Worm (Caenorhabditis elegans) whole organism, mixed stage, embryonic: Measurements from ENCODE around the gene mdt-17.

ENCODE experiments used
- ceh-43 ChIP-seq: fragments of 200-800 bp; sonication (Bioruptor generic); optimal IDR thresholded peaks from 2 replicates; lab custom pipeline; 2018; ENCODE audit warnings: mild to moderate bottlenecking, missing genetic modification characterization, moderate library complexity, missing compliant biosample characterization
- lin-13 ChIP-seq: fragments of 150-350 bp; optimal IDR thresholded peaks from 2 replicates; lab custom pipeline; 2014; ENCODE audit warnings: missing biosample characterization, missing genetic modification characterization
- lsy-2 ChIP-seq: fragments of 150-350 bp; optimal IDR thresholded peaks from 2 replicates; lab custom pipeline; 2014; ENCODE audit warnings: missing biosample characterization, missing genetic modification characterization
- nhr-237 ChIP-seq: fragments of 150-350 bp; optimal IDR thresholded peaks from 2 replicates; lab custom pipeline; 2014; ENCODE audit warnings: missing biosample characterization, missing genetic modification characterization

DNA sequence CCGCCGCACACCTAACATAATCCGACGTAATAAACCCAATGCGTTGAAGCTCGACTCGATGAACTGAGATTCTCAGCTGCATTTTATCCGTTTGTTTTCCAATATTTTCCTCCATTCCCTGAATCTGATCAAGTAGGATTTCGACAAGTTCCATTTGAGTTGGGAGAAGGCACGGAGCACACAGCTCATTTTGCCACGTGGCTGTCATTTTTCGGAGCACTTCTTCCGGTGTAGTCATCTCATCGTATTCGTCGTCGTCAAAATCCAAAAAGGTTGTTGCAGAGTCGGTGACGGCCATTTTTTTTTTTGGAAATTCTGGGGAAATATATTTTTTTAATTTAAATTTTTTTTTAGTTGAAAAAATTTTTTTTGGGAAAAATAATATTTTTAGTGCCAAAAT, 29.6 kb downstream of the mdt-17 start, which contains the start of gene sld-5:
- TF ChIP-seq ceh-43 (GFP tag; lab: Kevin White, UChicago) = no peak
- no peak for TF ChIP-seq lsy-2 (tag; lab: Kevin White, UChicago)
- no peak for TF ChIP-seq nhr-237
- TF ChIP-seq lin-13 (tag; lab: Kevin White, UChicago) = no peak
